Fruit fly (Drosophila melanogaster) whole organism, prepupa: ENCODE results near the gene Cpr66Cb.

Experiments
- CG11762 ChIP-seq: fragments of 200-800 bp; sonication (Bioruptor generic); optimal IDR thresholded peaks from 3 replicates; lab custom pipeline; 2016; ENCODE audit warnings: missing biosample characterization, missing genetic modification characterization; ENCODE audit not compliant: insufficient read depth
- CG3919 ChIP-seq: fragments of 200-800 bp; sonication (Bioruptor generic); optimal IDR thresholded peaks from 3 replicates; lab custom pipeline; 2016; ENCODE audit warnings: missing biosample characterization, missing genetic modification characterization
- CG6854 ChIP-seq: fragments of 200-800 bp; sonication (Bioruptor generic); optimal IDR thresholded peaks from 2 replicates; lab custom pipeline; 2017; ENCODE audit warnings: missing biosample characterization, mild to moderate bottlenecking, missing genetic modification characterization
- CG7368 ChIP-seq: fragments of 200-800 bp; sonication (Bioruptor generic); optimal IDR thresholded peaks from 3 replicates; lab custom pipeline; 2016; ENCODE audit warnings: missing biosample characterization, missing genetic modification characterization
- CG9139 ChIP-seq: fragments of 200-800 bp; sonication (Bioruptor generic); optimal IDR thresholded peaks from 3 replicates; lab custom pipeline; 2017; ENCODE audit warnings: missing biosample characterization, mild to moderate bottlenecking, missing genetic modification characterization
- Eip93F ChIP-seq: fragments of 200-800 bp; sonication (Bioruptor generic); optimal IDR thresholded peaks from 2 replicates; lab custom pipeline; 2016; ENCODE audit warnings: missing biosample characterization, mild to moderate bottlenecking, missing genetic modification characterization
- Met ChIP-seq: fragments of 200-800 bp; sonication (Bioruptor generic); optimal IDR thresholded peaks from 3 replicates; lab custom pipeline; 2016; ENCODE audit warnings: missing biosample characterization, missing genetic modification characterization
- dac ChIP-seq: fragments of 200-800 bp; sonication (Bioruptor generic); optimal IDR thresholded peaks from 2 replicates; lab custom pipeline; 2017; ENCODE audit warnings: missing biosample characterization, mild to moderate bottlenecking, missing genetic modification characterization
- salr ChIP-seq, 2 experiments: fragments of 200-800 bp; sonication (Bioruptor generic); optimal IDR thresholded peaks; 3 replicates each; lab custom pipeline; 2016 to 2018; ENCODE audit warnings: missing biosample characterization in 2 of 2, missing genetic modification characterization in 2 of 2, mild to moderate bottlenecking in 1 of 2
- topi ChIP-seq: fragments of 200-800 bp; sonication (Bioruptor generic); optimal IDR thresholded peaks from 3 replicates; lab custom pipeline; 2016; ENCODE audit warnings: missing biosample characterization, missing genetic modification characterization

- TF ChIP-seq dac (GFP tag; lab: Kevin White, UChicago), result no peak
- TF ChIP-seq CG9139 (GFP tag; lab: Kevin White, UChicago), result no peak
- no peak for TF ChIP-seq salr (GFP tag; optimal IDR thresholded peaks at IDR 0.05; lab: Kevin White, UChicago)
- TF ChIP-seq CG11762, result no peak
- no peak for TF ChIP-seq CG7368 (GFP tag; lab: Kevin White, UChicago)
- TF ChIP-seq Met, result no peak
- TF ChIP-seq Eip93F (GFP tag; lab: Kevin White, UChicago), result no peak
- TF ChIP-seq CG3919 (GFP tag; lab: Kevin White, UChicago), result no peak
- TF ChIP-seq CG6854 (GFP tag; lab: Kevin White, UChicago), result no peak
- TF ChIP-seq topi (GFP tag; lab: Kevin White, UChicago), result no peak
Measured at dm6 chr3L:8371538-8371937, 35.1 kb downstream of the Cpr66Cb start.
